Fruit fly (Drosophila melanogaster) whole organism: ENCODE results near the gene CG7276.

Experiments
- CG8478 ChIP-seq: fragments of >200 bp; optimal IDR thresholded peaks from 2 replicates; lab custom pipeline; 2018; ENCODE audit warnings: inconsistent platforms
- Dll ChIP-seq: fragments of >200 bp; optimal IDR thresholded peaks from 2 replicates; lab custom pipeline; 2017
- EcR ChIP-seq, 2 experiments: fragments of >200 bp; optimal IDR thresholded peaks; 2 replicates each; lab custom pipeline; 2017; ENCODE audit warnings: missing biosample characterization in 2 of 2, missing genetic modification characterization in 2 of 2, missing genetic modification reagents in 2 of 2
- pan ChIP-seq: fragments of >200 bp; optimal IDR thresholded peaks from 2 replicates; lab custom pipeline; 2017
- psq ChIP-seq: fragments of >200 bp; optimal IDR thresholded peaks from 2 replicates; lab custom pipeline; 2017
- usp ChIP-seq: fragments of >200 bp; optimal IDR thresholded peaks from 2 replicates; lab custom pipeline; 2017; ENCODE audit warnings: missing biosample characterization, missing genetic modification characterization, mixed read lengths

DNA sequence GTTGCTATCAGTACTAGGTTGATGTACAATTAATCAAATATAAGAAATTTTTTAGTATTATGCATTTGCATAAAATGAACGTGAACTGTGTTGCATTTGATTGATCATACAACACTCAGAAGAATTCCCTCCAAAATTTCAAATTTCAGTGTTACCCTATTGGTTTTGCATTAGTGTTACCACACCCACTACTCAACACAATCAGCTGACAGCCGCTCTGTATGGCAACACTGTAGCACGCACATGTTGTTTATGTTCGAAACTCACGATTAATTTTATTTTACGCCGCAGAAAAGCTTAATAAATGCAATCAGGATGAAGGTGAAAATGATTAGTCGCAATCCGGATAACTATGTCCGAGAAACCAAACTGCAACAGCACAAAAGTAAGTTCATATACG, 743 bp downstream of the CG7276 start, which contains the start of gene CG7275:
- TF ChIP-seq pan (lab: Kevin White, UChicago) (no peak), psq (lab: Kevin White, UChicago) (no peak), usp (GFP tag; lab: Kevin White, UChicago) (no peak), EcR (GFP tag; optimal IDR thresholded peaks at IDR 0.05; lab: Kevin White, UChicago) (no peak), Dll (no peak), CG8478 (lab: Kevin White, UChicago) (no peak)
